Fruit fly (Drosophila melanogaster) whole organism, embryonic: ENCODE measurements around the gene CG15382.

ENCODE experiments used
- Abd-B ChIP-seq: fragments of 200-800 bp; sonication (Bioruptor generic); optimal IDR thresholded peaks from 2 replicates; lab custom pipeline; 2018; ENCODE audit warnings: missing biosample characterization, mild to moderate bottlenecking, missing genetic modification characterization, moderate library complexity
- CG10654 ChIP-seq: fragments of 200-800 bp; sonication (Bioruptor generic); optimal IDR thresholded peaks from 2 replicates; lab custom pipeline; 2016; ENCODE audit warnings: missing biosample characterization, missing genetic modification characterization
- CG12391 ChIP-seq: fragments of 200-800 bp; sonication (Bioruptor generic); optimal IDR thresholded peaks from 3 replicates; lab custom pipeline; 2018; ENCODE audit warnings: missing biosample characterization, mild to moderate bottlenecking, missing genetic modification characterization, moderate library complexity
- CG13296 ChIP-seq: fragments of 200-800 bp; sonication (Bioruptor generic); optimal IDR thresholded peaks from 3 replicates; lab custom pipeline; 2018; ENCODE audit warnings: missing biosample characterization, mild to moderate bottlenecking, missing genetic modification characterization
- CG13624 ChIP-seq: fragments of 200-800 bp; sonication (Bioruptor generic); optimal IDR thresholded peaks from 2 replicates; lab custom pipeline; 2016; ENCODE audit warnings: missing biosample characterization, missing genetic modification characterization
- CG14860 ChIP-seq: fragments of 200-800 bp; sonication (Bioruptor generic); IDR thresholded peaks from 3 replicates; pipeline ENCODE4 v1.3.6; 2022; ENCODE audit warnings: missing biosample characterization, missing genetic modification characterization; ENCODE audit not compliant: partially characterized antibody
- CG15696 ChIP-seq: fragments of 200-800 bp; sonication (Bioruptor generic); optimal IDR thresholded peaks from 2 replicates; lab custom pipeline; 2019; ENCODE audit warnings: missing biosample characterization, mild to moderate bottlenecking, missing genetic modification characterization, moderate library complexity
- CG17359 ChIP-seq: fragments of 200-800 bp; sonication (Bioruptor generic); optimal IDR thresholded peaks from 3 replicates; lab custom pipeline; 2018; ENCODE audit warnings: missing biosample characterization, mild to moderate bottlenecking, missing genetic modification characterization, moderate library complexity
- CG18011 ChIP-seq: fragments of 200-800 bp; sonication (Bioruptor generic); optimal IDR thresholded peaks from 2 replicates; lab custom pipeline; 2017; ENCODE audit warnings: missing biosample characterization, missing genetic modification characterization, mild to moderate bottlenecking, moderate library complexity, missing genotype
- CG18262 ChIP-seq: fragments of 200-800 bp; optimal IDR thresholded peaks from 3 replicates; lab custom pipeline; 2019; ENCODE audit warnings: missing biosample characterization, mild to moderate bottlenecking, missing genetic modification characterization, moderate library complexity
- CG2875 ChIP-seq: fragments of 200-800 bp; sonication (Bioruptor generic); optimal IDR thresholded peaks from 2 replicates; lab custom pipeline; 2017; ENCODE audit warnings: missing biosample characterization, mild to moderate bottlenecking, missing genetic modification characterization, missing genetic modification reagents
- CG3065 ChIP-seq: fragments of 200-800 bp; sonication (Bioruptor generic); optimal IDR thresholded peaks from 2 replicates; lab custom pipeline; 2016; ENCODE audit warnings: missing biosample characterization, missing genetic modification characterization
- CG31224 ChIP-seq: fragments of 200-800 bp; sonication (Bioruptor generic); IDR thresholded peaks from 2 replicates; pipeline ENCODE4 v1.3.6; 2022; ENCODE audit warnings: missing biosample characterization, missing genetic modification characterization
- CG34376 ChIP-seq: fragments of 200-800 bp; sonication (Bioruptor generic); optimal IDR thresholded peaks from 2 replicates; lab custom pipeline; 2018; ENCODE audit warnings: missing biosample characterization, mild to moderate bottlenecking, missing genetic modification characterization
- CG3838 ChIP-seq: fragments of 200-800 bp; sonication (Bioruptor generic); optimal IDR thresholded peaks from 3 replicates; lab custom pipeline; 2016; ENCODE audit warnings: missing biosample characterization, missing genetic modification characterization
- CG4282 ChIP-seq: fragments of 200-800 bp; sonication (Bioruptor generic); optimal IDR thresholded peaks from 2 replicates; lab custom pipeline; 2016; ENCODE audit warnings: missing biosample characterization, missing genetic modification characterization
- CG4360 ChIP-seq: fragments of 200-800 bp; sonication (Bioruptor generic); IDR thresholded peaks from 2 replicates; pipeline ENCODE4 v1.3.6; 2022; ENCODE audit warnings: missing biosample characterization, missing genetic modification characterization
- CG4820 ChIP-seq: fragments of 200-800 bp; sonication (Bioruptor generic); optimal IDR thresholded peaks from 3 replicates; lab custom pipeline; 2016; ENCODE audit warnings: missing biosample characterization, missing genetic modification characterization
- CG4854 ChIP-seq: fragments of 200-800 bp; sonication (Bioruptor generic); optimal IDR thresholded peaks from 2 replicates; lab custom pipeline; 2016; ENCODE audit warnings: missing biosample characterization, missing genetic modification characterization, inconsistent platforms
- CG6175 ChIP-seq: fragments of 200-800 bp; sonication (Bioruptor generic); IDR thresholded peaks from 3 replicates; pipeline ENCODE4 v1.3.6; 2022; ENCODE audit warnings: missing biosample characterization, missing genetic modification characterization
- CG7556 ChIP-seq: fragments of 200-800 bp; sonication (Bioruptor generic); optimal IDR thresholded peaks from 2 replicates; lab custom pipeline; 2017; ENCODE audit warnings: missing biosample characterization, mild to moderate bottlenecking, missing genetic modification characterization
- CG8359 ChIP-seq: fragments of 200-800 bp; sonication (Bioruptor generic); optimal IDR thresholded peaks from 2 replicates; lab custom pipeline; 2017; ENCODE audit warnings: missing biosample characterization, mild to moderate bottlenecking, missing genetic modification characterization, borderline replicate concordance
- CG8478 ChIP-seq: fragments of >200 bp; optimal IDR thresholded peaks from 2 replicates; lab custom pipeline; 2018
- CTCF ChIP-seq: fragments of 200-800 bp; sonication (Bioruptor generic); optimal IDR thresholded peaks from 2 replicates; lab custom pipeline; 2017; ENCODE audit warnings: missing biosample characterization, mild to moderate bottlenecking, missing genetic modification characterization, moderate library complexity
- CrebB ChIP-seq: fragments of 200-800 bp; sonication (Bioruptor generic); optimal IDR thresholded peaks from 3 replicates; lab custom pipeline; 2018; ENCODE audit warnings: missing biosample characterization, mild to moderate bottlenecking, missing genetic modification characterization
- Dek ChIP-seq: fragments of 200-800 bp; sonication (Bioruptor generic); optimal IDR thresholded peaks from 3 replicates; lab custom pipeline; 2019; ENCODE audit warnings: missing biosample characterization, mild to moderate bottlenecking, missing genetic modification characterization, moderate library complexity
- Dref ChIP-seq: fragments of 200-800 bp; sonication (Bioruptor generic); IDR thresholded peaks from 2 replicates; pipeline ENCODE4 v1.3.6; 2022; ENCODE audit warnings: missing biosample characterization, missing genetic modification characterization
- Ets65A ChIP-seq: fragments of 200-800 bp; sonication (Bioruptor generic); peaks from one replicate; lab custom pipeline; 2016; ENCODE audit warnings: missing biosample characterization, missing genetic modification characterization
- GATAe ChIP-seq: fragments of 200-800 bp; sonication (Bioruptor generic); conservative IDR thresholded peaks from 2 replicates; pipeline ENCODE4 v1.3.6; 2022; ENCODE audit warnings: missing biosample characterization, missing genetic modification characterization
- HLHmδ ChIP-seq: fragments of 200-800 bp; sonication (Bioruptor generic); optimal IDR thresholded peaks from 2 replicates; lab custom pipeline; 2018; ENCODE audit warnings: missing biosample characterization, mild to moderate bottlenecking, missing genetic modification characterization, moderate library complexity
- HmgD ChIP-seq: fragments of 200-800 bp; sonication (Bioruptor generic); optimal IDR thresholded peaks from 3 replicates; lab custom pipeline; 2016; ENCODE audit warnings: missing biosample characterization, missing genetic modification characterization
- Jarid2 ChIP-seq: fragments of 200-800 bp; sonication (Bioruptor generic); optimal IDR thresholded peaks from 3 replicates; lab custom pipeline; 2017; ENCODE audit warnings: mild to moderate bottlenecking, missing biosample characterization, missing genetic modification reagents, missing genetic modification characterization
- Lhr ChIP-seq: fragments of 200-800 bp; sonication (Bioruptor generic); optimal IDR thresholded peaks from 3 replicates; lab custom pipeline; 2017; ENCODE audit warnings: mild to moderate bottlenecking, missing biosample characterization, missing genetic modification reagents, missing genetic modification characterization
- Lim3 ChIP-seq: fragments of 200-800 bp; sonication (Bioruptor generic); IDR thresholded peaks from 2 replicates; pipeline ENCODE4 v1.3.6; 2022; ENCODE audit warnings: missing biosample characterization, missing genetic modification characterization
- Opbp ChIP-seq: fragments of 200-800 bp; sonication (Bioruptor generic); IDR thresholded peaks from 3 replicates; pipeline ENCODE4 v1.3.6; 2022; ENCODE audit warnings: missing biosample characterization, missing genetic modification characterization; ENCODE audit not compliant: partially characterized antibody
- Rx ChIP-seq: fragments of 200-800 bp; sonication (Bioruptor generic); IDR thresholded peaks from 2 replicates; pipeline ENCODE4 v1.3.6; 2022; ENCODE audit warnings: missing biosample characterization, missing genetic modification characterization
- Taf1 ChIP-seq: fragments of 200-800 bp; sonication (Bioruptor generic); IDR thresholded peaks from 2 replicates; pipeline ENCODE4 v1.3.6; 2022; ENCODE audit warnings: missing biosample characterization, missing genetic modification characterization
- ara ChIP-seq: fragments of 200-800 bp; sonication (Bioruptor generic); IDR thresholded peaks from 2 replicates; pipeline ENCODE4 v1.3.6; 2022; ENCODE audit warnings: missing biosample characterization, missing genetic modification characterization
- bowl ChIP-seq: fragments of 200-800 bp; sonication (Bioruptor generic); IDR thresholded peaks from 2 replicates; pipeline ENCODE4 v1.3.6; 2022; ENCODE audit warnings: missing biosample characterization, missing genetic modification characterization
- cas ChIP-seq: fragments of 200-800 bp; sonication (Bioruptor generic); IDR thresholded peaks from 2 replicates; pipeline ENCODE4 v1.3.6; 2022; ENCODE audit warnings: missing biosample characterization, missing genetic modification characterization
- cato ChIP-seq: fragments of 200-800 bp; sonication (Bioruptor generic); optimal IDR thresholded peaks from 2 replicates; lab custom pipeline; 2016; ENCODE audit warnings: missing biosample characterization, missing genetic modification characterization, borderline replicate concordance
- crc ChIP-seq: fragments of 200-800 bp; sonication (Bioruptor generic); optimal IDR thresholded peaks from 2 replicates; lab custom pipeline; 2016; ENCODE audit warnings: missing biosample characterization, missing genetic modification characterization
- da ChIP-seq: fragments of 200-800 bp; sonication (Bioruptor generic); optimal IDR thresholded peaks from 2 replicates; lab custom pipeline; 2016; ENCODE audit warnings: missing biosample characterization, missing genetic modification characterization
- dati ChIP-seq: fragments of 200-800 bp; sonication (Bioruptor generic); IDR thresholded peaks from 2 replicates; pipeline ENCODE4 v1.3.6; 2022; ENCODE audit warnings: missing biosample characterization, missing genetic modification characterization
- emc ChIP-seq: fragments of 200-800 bp; sonication (Bioruptor generic); optimal IDR thresholded peaks from 2 replicates; lab custom pipeline; 2016; ENCODE audit warnings: missing biosample characterization, missing genetic modification characterization
- exex ChIP-seq: fragments of 200-800 bp; sonication (Bioruptor generic); optimal IDR thresholded peaks from 4 replicates; lab custom pipeline; 2018; ENCODE audit warnings: missing biosample characterization, mild to moderate bottlenecking, missing genetic modification characterization, moderate library complexity
- fd3F ChIP-seq: fragments of 200-800 bp; sonication (Bioruptor generic); optimal IDR thresholded peaks from 2 replicates; lab custom pipeline; 2018; ENCODE audit warnings: missing biosample characterization, mild to moderate bottlenecking, missing genetic modification characterization, moderate library complexity
- fu2 ChIP-seq: fragments of 200-800 bp; sonication (Bioruptor generic); optimal IDR thresholded peaks from 2 replicates; lab custom pipeline; 2016; ENCODE audit warnings: missing biosample characterization, missing genetic modification characterization
- insv ChIP-seq, 2 experiments: fragments of 200-800 bp; sonication (Bioruptor generic); optimal IDR thresholded peaks; 3 replicates each; lab custom pipeline; 2016 to 2018; ENCODE audit warnings: missing biosample characterization in 2 of 2, missing genetic modification characterization in 2 of 2
- ken ChIP-seq: fragments of 200-800 bp; sonication (Bioruptor generic); IDR thresholded peaks from 3 replicates; pipeline ENCODE4 v1.3.6; 2022; ENCODE audit warnings: missing biosample characterization, missing genetic modification characterization
- nerfin-1 ChIP-seq: fragments of 200-800 bp; sonication (Bioruptor generic); optimal IDR thresholded peaks from 3 replicates; lab custom pipeline; 2019; ENCODE audit warnings: missing biosample characterization, mild to moderate bottlenecking, missing genetic modification characterization, moderate library complexity
- odd ChIP-seq: fragments of 200-800 bp; sonication (Bioruptor generic); optimal IDR thresholded peaks from 2 replicates; lab custom pipeline; 2017; ENCODE audit warnings: missing biosample characterization, mild to moderate bottlenecking, missing genetic modification characterization

The CG15382 gene

DNA sequence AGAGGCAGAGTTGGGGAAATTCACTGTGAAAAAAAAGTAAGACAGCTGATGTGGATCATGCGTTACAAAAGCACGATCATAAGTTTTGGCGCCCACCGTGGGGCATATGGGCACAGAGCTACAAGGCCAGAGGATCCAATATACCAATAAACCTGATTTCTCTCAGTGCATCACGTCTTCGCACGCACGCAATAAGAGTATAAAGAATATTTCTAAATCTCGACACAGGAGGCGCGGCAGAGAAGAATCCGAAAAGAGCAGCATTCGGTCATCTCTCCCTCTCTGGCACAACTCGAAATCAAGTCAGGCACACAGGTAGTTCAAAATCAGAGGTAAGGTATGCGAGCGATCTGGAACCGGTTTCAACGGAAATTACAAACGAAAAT lies 8.0 kb downstream of the CG15382 start (continued):
- TF ChIP-seq HLHmδ (GFP tag; lab: Kevin White, UChicago) (peak; percentile 16), CG4282 (GFP tag; lab: Kevin White, UChicago) (peak; percentile 58), dati (GFP tag; lab: Robert Waterston, UW) (peak; percentile 92), CG4360 (GFP tag; lab: Robert Waterston, UW) (peak; percentile 83), CG34376 (GFP tag; lab: Kevin White, UChicago) (no peak), Opbp (GFP tag; lab: Robert Waterston, UW) (no peak), ken (GFP tag; lab: Robert Waterston, UW) (peak; percentile 95), CG8359 (GFP tag; lab: Kevin White, UChicago) (peak; percentile 77), CG7556 (GFP tag; lab: Kevin White, UChicago) (peak; percentile 87), CG15696 (tag; lab: Kevin White, UChicago) (peak; percentile 91), Lim3 (GFP tag; lab: Robert Waterston, UW) (peak; percentile 65; the same call in 1 of the 2 replicates), CG3838 (GFP tag; lab: Kevin White, UChicago) (peak; percentile 73), CTCF (GFP tag; lab: Kevin White, UChicago) (peak; percentile 45), Jarid2 (peak; percentile 50), CG3065 (peak; percentile 75), CG31224 (GFP tag; lab: Robert Waterston, UW) (peak; percentile 83), CG18262 (peak; percentile 93), HmgD (GFP tag; lab: Kevin White, UChicago) (no peak), da (GFP tag; lab: Kevin White, UChicago) (peak; percentile 82), fd3F (peak; percentile 40), CrebB (peak; percentile 72), odd (GFP tag; lab: Kevin White, UChicago) (peak; percentile 70), CG12391 (tag; lab: Kevin White, UChicago) (peak; percentile 91), Ets65A (peak; percentile 99), ara (peak; percentile 97), CG17359 (peak; percentile 87), CG8478 (no peak), Dek (tag; lab: Kevin White, UChicago) (peak; percentile 59), CG4854 (peak; percentile 77), Dref (GFP tag; lab: Robert Waterston, UW) (no peak), CG10654 (GFP tag; lab: Kevin White, UChicago) (peak; percentile 78), Abd-B (peak; percentile 82), CG18011 (GFP tag; lab: Kevin White, UChicago) (peak; percentile 40), CG4820 (GFP tag; lab: Kevin White, UChicago) (peak; percentile 89), emc (GFP tag; lab: Kevin White, UChicago) (peak; percentile 75), cas (GFP tag; lab: Robert Waterston, UW) (peak; percentile 78), GATAe (no peak), CG2875 (GFP tag; lab: Kevin White, UChicago) (peak; percentile 89), CG13624 (GFP tag; lab: Kevin White, UChicago) (peak; percentile 80), Lhr (GFP tag; lab: Kevin White, UChicago) (peak; percentile 83), CG13296 (peak; percentile 22), CG14860 (GFP tag; lab: Robert Waterston, UW) (no peak), Rx (GFP tag; lab: Robert Waterston, UW) (peak; percentile 92), nerfin-1 (tag; lab: Kevin White, UChicago) (peak; percentile 79), Taf1 (GFP tag; lab: Robert Waterston, UW) (peak; percentile 82), fu2 (peak; percentile 84), bowl (GFP tag; lab: Robert Waterston, UW) (peak; percentile 73), cato (GFP tag; lab: Kevin White, UChicago) (peak; percentile 72), crc (GFP tag; lab: Kevin White, UChicago) (peak; percentile 81), exex (tag; lab: Kevin White, UChicago) (no peak), CG6175 (GFP tag; lab: Robert Waterston, UW) (peak; percentile 53), insv (GFP tag; optimal IDR thresholded peaks at IDR 0.05; lab: Kevin White, UChicago) (no peak)
